Worm (Caenorhabditis elegans) whole organism, L3 larva: Measurements from ENCODE around the gene nhr-46.

Experiments
- R02D3.7 ChIP-seq: fragments of 150-350 bp; optimal IDR thresholded peaks from 2 replicates; lab custom pipeline; 2014; ENCODE audit warnings: missing biosample characterization, missing genetic modification characterization
- ZK546.5 ChIP-seq: sonication (generic microtip); optimal IDR thresholded peaks from 2 replicates; lab custom pipeline; 2017; ENCODE audit warnings: missing biosample characterization, missing genetic modification characterization
- aly-2 ChIP-seq: fragments of 150-350 bp; optimal IDR thresholded peaks from 2 replicates; lab custom pipeline; 2014; ENCODE audit warnings: missing biosample characterization, missing genetic modification characterization
- ama-1 ChIP-seq: fragments of 150-350 bp; optimal IDR thresholded peaks from 2 replicates; lab custom pipeline; 2018
- ceh-16 ChIP-seq: sonication (generic microtip); optimal IDR thresholded peaks from 2 replicates; lab custom pipeline; 2017; ENCODE audit warnings: missing biosample characterization, missing genetic modification characterization
- ceh-28 ChIP-seq: fragments of 150-350 bp; optimal IDR thresholded peaks from 2 replicates; lab custom pipeline; 2014; ENCODE audit warnings: missing biosample characterization, missing genetic modification reagents, missing genetic modification characterization
- ceh-82 ChIP-seq: fragments of 150-350 bp; optimal IDR thresholded peaks from 2 replicates; lab custom pipeline; 2014; ENCODE audit warnings: missing biosample characterization, missing genetic modification characterization
- ceh-9 ChIP-seq: sonication (generic microtip); optimal IDR thresholded peaks from 2 replicates; lab custom pipeline; 2018; ENCODE audit warnings: missing biosample characterization, missing genetic modification characterization
- daf-12 ChIP-seq: fragments of 150-350 bp; optimal IDR thresholded peaks from 2 replicates; lab custom pipeline; 2014; ENCODE audit warnings: missing biosample characterization, missing genetic modification reagents, missing genetic modification characterization
- egl-27 ChIP-seq: sonication (generic microtip); optimal IDR thresholded peaks from 4 replicates; lab custom pipeline; 2017; ENCODE audit warnings: missing biosample characterization, missing genetic modification reagents, missing genetic modification characterization
- egl-5 ChIP-seq: fragments of 150-350 bp; optimal IDR thresholded peaks from 2 replicates; lab custom pipeline; 2017; ENCODE audit warnings: missing biosample characterization, missing genetic modification reagents, missing genetic modification characterization, inconsistent platforms
- elt-1 ChIP-seq: fragments of 150-350 bp; optimal IDR thresholded peaks from 2 replicates; lab custom pipeline; 2014; ENCODE audit warnings: missing biosample characterization, missing genetic modification characterization
- elt-2 ChIP-seq: sonication (generic microtip); optimal IDR thresholded peaks from 2 replicates; lab custom pipeline; 2016; ENCODE audit warnings: missing genetic modification reagents, mild to moderate bottlenecking, missing genetic modification characterization, missing compliant biosample characterization
- elt-3 ChIP-seq, 3 experiments: fragments of 150-350 bp in 1 of 3; sonication (generic microtip) in 2 of 3; optimal IDR thresholded peaks; 2 replicates in 2 of 3; 4 replicates in 1 of 3; lab custom pipeline; 2014 to 2017; ENCODE audit warnings: missing biosample characterization in 3 of 3, missing genetic modification characterization in 3 of 3
- eor-1 ChIP-seq, 2 experiments: fragments of 150-350 bp; optimal IDR thresholded peaks; 2 replicates each; lab custom pipeline; 2014 to 2018; ENCODE audit warnings: missing biosample characterization in 2 of 2, missing genetic modification characterization in 2 of 2
- fkh-10 ChIP-seq: sonication (generic microtip); optimal IDR thresholded peaks from 2 replicates; lab custom pipeline; 2017; ENCODE audit warnings: missing biosample characterization, missing genetic modification reagents, missing genetic modification characterization
- fkh-2 ChIP-seq: fragments of 150-350 bp; optimal IDR thresholded peaks from 2 replicates; lab custom pipeline; 2014; ENCODE audit warnings: missing biosample characterization, missing genetic modification reagents, missing genetic modification characterization
- fos-1 ChIP-seq: fragments of 150-350 bp; optimal IDR thresholded peaks from 2 replicates; lab custom pipeline; 2014; ENCODE audit warnings: missing biosample characterization, missing genetic modification characterization
- hmg-11 ChIP-seq: sonication (generic microtip); optimal IDR thresholded peaks from 2 replicates; lab custom pipeline; 2016; ENCODE audit warnings: missing genetic modification characterization, missing compliant biosample characterization
- jun-1 ChIP-seq: fragments of 150-350 bp; optimal IDR thresholded peaks from 2 replicates; lab custom pipeline; 2014; ENCODE audit warnings: missing biosample characterization, missing genetic modification reagents, missing genetic modification characterization
- lin-15B ChIP-seq: fragments of 150-350 bp; optimal IDR thresholded peaks from 2 replicates; lab custom pipeline; 2014; ENCODE audit warnings: missing biosample characterization, missing genetic modification characterization
- lin-39 ChIP-seq: fragments of 150-350 bp; optimal IDR thresholded peaks from 2 replicates; lab custom pipeline; 2018; ENCODE audit warnings: missing biosample characterization, missing genetic modification reagents, missing genetic modification characterization
- lsy-12 ChIP-seq: sonication (generic microtip); optimal IDR thresholded peaks from 2 replicates; lab custom pipeline; 2016; ENCODE audit warnings: mild to moderate bottlenecking, missing genetic modification characterization, missing compliant biosample characterization
- mdl-1 ChIP-seq: fragments of 150-350 bp; optimal IDR thresholded peaks from 2 replicates; lab custom pipeline; 2014; ENCODE audit warnings: missing biosample characterization, missing genetic modification characterization
- mml-1 ChIP-seq: fragments of 150-350 bp; sonication (generic microtip); optimal IDR thresholded peaks from 3 replicates; lab custom pipeline; 2014; ENCODE audit warnings: missing biosample characterization, missing genetic modification characterization
- nfya-1 ChIP-seq: sonication (generic microtip); optimal IDR thresholded peaks from 2 replicates; lab custom pipeline; 2017; ENCODE audit warnings: missing genetic modification characterization, mild to moderate bottlenecking, missing compliant biosample characterization, antibody characterized with exemption, moderate library complexity; ENCODE audit not compliant: insufficient read depth
- nhr-11 ChIP-seq: fragments of 150-350 bp; optimal IDR thresholded peaks from 2 replicates; lab custom pipeline; 2014; ENCODE audit warnings: missing biosample characterization, missing genetic modification characterization
- nhr-12 ChIP-seq: fragments of 150-350 bp; optimal IDR thresholded peaks from 2 replicates; lab custom pipeline; 2014; ENCODE audit warnings: missing biosample characterization, missing genetic modification characterization
- nhr-23 ChIP-seq: fragments of 150-350 bp; optimal IDR thresholded peaks from 2 replicates; lab custom pipeline; 2014; ENCODE audit warnings: missing biosample characterization, missing genetic modification reagents, missing genetic modification characterization
- nhr-237 ChIP-seq: fragments of 150-350 bp; optimal IDR thresholded peaks from 2 replicates; lab custom pipeline; 2014; ENCODE audit warnings: missing biosample characterization, missing genetic modification characterization
- nhr-25 ChIP-seq: sonication (generic microtip); optimal IDR thresholded peaks from 2 replicates; lab custom pipeline; 2017; ENCODE audit warnings: missing biosample characterization, missing genetic modification characterization
- nhr-28 ChIP-seq: fragments of 150-350 bp; optimal IDR thresholded peaks from 2 replicates; lab custom pipeline; 2014; ENCODE audit warnings: missing biosample characterization, missing genetic modification characterization
- nhr-43 ChIP-seq: sonication (generic microtip); optimal IDR thresholded peaks from 2 replicates; lab custom pipeline; 2016; ENCODE audit warnings: mild to moderate bottlenecking, missing genetic modification characterization, missing compliant biosample characterization; ENCODE audit not compliant: poor library complexity, severe bottlenecking
- nhr-67 ChIP-seq: fragments of 150-350 bp; optimal IDR thresholded peaks from 2 replicates; lab custom pipeline; 2014; ENCODE audit warnings: missing biosample characterization, missing genetic modification characterization
- nhr-76 ChIP-seq: fragments of 150-350 bp; sonication (generic microtip); optimal IDR thresholded peaks from 5 replicates; lab custom pipeline; 2014; ENCODE audit warnings: missing biosample characterization, missing genetic modification characterization
- nhr-77 ChIP-seq: fragments of 150-350 bp; optimal IDR thresholded peaks from 2 replicates; lab custom pipeline; 2014; ENCODE audit warnings: missing biosample characterization, missing genetic modification characterization
- pha-4 ChIP-seq: fragments of 150-350 bp; optimal IDR thresholded peaks from 2 replicates; lab custom pipeline; 2014; ENCODE audit warnings: missing biosample characterization, missing genetic modification reagents, missing genetic modification characterization
- pqm-1 ChIP-seq: fragments of 150-350 bp; optimal IDR thresholded peaks from 2 replicates; lab custom pipeline; 2017; ENCODE audit warnings: missing biosample characterization, missing genetic modification characterization, inconsistent platforms
- sea-2 ChIP-seq: fragments of 150-350 bp; sonication (generic microtip); optimal IDR thresholded peaks from 4 replicates; lab custom pipeline; 2014; ENCODE audit warnings: missing biosample characterization, missing genetic modification reagents, missing genetic modification characterization
- skn-1 ChIP-seq: fragments of 150-350 bp; optimal IDR thresholded peaks from 2 replicates; lab custom pipeline; 2014; ENCODE audit warnings: missing biosample characterization, missing genetic modification characterization
- snpc-4 ChIP-seq: fragments of 150-350 bp; optimal IDR thresholded peaks from 2 replicates; lab custom pipeline; 2014; ENCODE audit warnings: missing biosample characterization, missing genetic modification characterization
- tbx-2 ChIP-seq: sonication (generic microtip); optimal IDR thresholded peaks from 2 replicates; lab custom pipeline; 2016; ENCODE audit warnings: mild to moderate bottlenecking, missing genetic modification characterization, missing compliant biosample characterization
- unc-39 ChIP-seq: sonication (generic microtip); optimal IDR thresholded peaks from 4 replicates; lab custom pipeline; 2017; ENCODE audit warnings: missing biosample characterization, missing genetic modification characterization
- unc-62 ChIP-seq: fragments of 150-350 bp; sonication (generic microtip); optimal IDR thresholded peaks from 4 replicates; lab custom pipeline; 2014; ENCODE audit warnings: missing biosample characterization, missing genetic modification reagents, missing genetic modification characterization
- zag-1 ChIP-seq: fragments of 150-350 bp; optimal IDR thresholded peaks from 2 replicates; lab custom pipeline; 2014; ENCODE audit warnings: missing biosample characterization, missing genetic modification characterization
- ztf-11 ChIP-seq: fragments of 150-350 bp; optimal IDR thresholded peaks from 2 replicates; lab custom pipeline; 2014; ENCODE audit warnings: missing biosample characterization, missing genetic modification characterization
- ztf-4 ChIP-seq: fragments of 150-350 bp; optimal IDR thresholded peaks from 2 replicates; lab custom pipeline; 2014; ENCODE audit warnings: missing biosample characterization, missing genetic modification characterization

The nhr-46 gene

DNA sequence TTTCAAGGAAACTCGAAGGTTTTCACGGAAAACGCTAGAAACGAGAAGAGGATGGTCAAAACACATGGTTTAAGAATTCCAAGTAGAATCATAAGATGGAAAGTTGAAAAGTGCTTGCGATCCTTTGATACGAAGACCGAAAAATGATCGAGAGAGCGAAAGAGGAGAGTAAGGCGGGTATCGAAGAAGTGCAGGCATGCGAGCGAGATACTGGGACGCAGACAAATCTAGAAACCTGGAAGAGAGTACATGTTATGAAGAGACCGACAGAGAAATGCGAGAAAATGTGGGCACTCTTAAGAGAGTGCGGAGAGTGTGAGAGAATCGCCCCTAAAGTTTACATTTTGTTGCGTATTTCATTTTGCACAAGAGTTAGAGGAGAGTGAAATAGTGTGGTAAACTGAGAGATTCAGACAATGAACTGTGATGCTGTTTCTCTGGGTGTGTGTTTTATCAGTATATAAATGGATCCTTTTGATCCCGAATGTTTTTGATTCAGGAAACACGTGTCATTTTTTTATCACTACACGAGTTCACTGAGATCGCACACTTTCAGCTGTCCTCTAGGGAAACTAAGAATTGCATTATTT is 3.6 kb downstream of the nhr-46 start:
- peak; percentile 83 for TF ChIP-seq nfya-1 (tag; lab: Kevin White, UChicago)
- TF ChIP-seq ceh-16 (tag; lab: Kevin White, UChicago), result no peak
- no peak for TF ChIP-seq eor-1 (tag; optimal IDR thresholded peaks at IDR 0.05; lab: Kevin White, UChicago)
- TF ChIP-seq pha-4 (tag; lab: Kevin White, UChicago), result peak; percentile 92
- no peak for TF ChIP-seq daf-12
- TF ChIP-seq ama-1 (lab: Kevin White, UChicago), result peak; percentile 33
- TF ChIP-seq nhr-25, result peak; percentile 74
- no peak for TF ChIP-seq sea-2 (GFP tag; lab: Kevin White, UChicago)
- TF ChIP-seq nhr-12 (tag; lab: Kevin White, UChicago), result no peak
- TF ChIP-seq ztf-4 (tag; lab: Kevin White, UChicago), result no peak
- TF ChIP-seq ZK546.5, result no peak
- peak; percentile 91 for TF ChIP-seq pqm-1 (tag; lab: Kevin White, UChicago)
- peak; percentile 48 for TF ChIP-seq ceh-28
- no peak for TF ChIP-seq unc-39 (tag; lab: Kevin White, UChicago)
- no peak for TF ChIP-seq ceh-82 (tag; lab: Kevin White, UChicago)
- TF ChIP-seq lsy-12, result peak; percentile 70
- TF ChIP-seq mml-1, result no peak
- peak; percentile 46 for TF ChIP-seq R02D3.7 (tag; lab: Kevin White, UChicago)
- no peak for TF ChIP-seq egl-27 (tag; lab: Kevin White, UChicago)
- no peak for TF ChIP-seq ceh-9
- no peak for TF ChIP-seq zag-1
- peak; percentile 43 for TF ChIP-seq nhr-77
- TF ChIP-seq ztf-11 (tag; lab: Kevin White, UChicago), result no peak
- TF ChIP-seq elt-2 (tag; lab: Kevin White, UChicago), result peak; percentile 85
- no peak for TF ChIP-seq nhr-237 (tag; lab: Kevin White, UChicago)
- TF ChIP-seq nhr-11 (tag; lab: Kevin White, UChicago), result peak; percentile 30
- no peak for TF ChIP-seq elt-1 (tag; lab: Kevin White, UChicago)
- TF ChIP-seq nhr-28 (tag; lab: Kevin White, UChicago), result no peak
- no peak for TF ChIP-seq nhr-67 (tag; lab: Kevin White, UChicago)
- TF ChIP-seq aly-2 (tag; lab: Kevin White, UChicago), result no peak
- TF ChIP-seq lin-15B, result peak; percentile 9
- peak; percentile 19 for TF ChIP-seq snpc-4 (tag; lab: Kevin White, UChicago)
- TF ChIP-seq hmg-11 (tag; lab: Kevin White, UChicago), result peak; percentile 92
- TF ChIP-seq fkh-2, result no peak
- peak; percentile 47 for TF ChIP-seq nhr-76 (tag; lab: Kevin White, UChicago)
- TF ChIP-seq fkh-10, result no peak
- TF ChIP-seq skn-1 (tag; lab: Kevin White, UChicago), result no peak
- peak; percentile 53 for TF ChIP-seq tbx-2 (tag; lab: Kevin White, UChicago)
- TF ChIP-seq nhr-43 (tag; lab: Kevin White, UChicago), result peak; percentile 41
- TF ChIP-seq fos-1 (tag; lab: Kevin White, UChicago), result no peak
- no peak for TF ChIP-seq unc-62 (GFP tag; lab: Kevin White, UChicago)
- peak; percentile 75 for TF ChIP-seq jun-1
- peak; percentile 70 for TF ChIP-seq mdl-1 (tag; lab: Kevin White, UChicago)
- peak; percentile 70 for TF ChIP-seq nhr-23
- peak; percentile 40 for TF ChIP-seq egl-5 (tag; lab: Kevin White, UChicago)
- peak; percentile 44 for TF ChIP-seq lin-39 (tag; lab: Kevin White, UChicago)
- no peak for TF ChIP-seq elt-3 (tag; optimal IDR thresholded peaks at IDR 0.05; lab: Kevin White, UChicago)
